Fruit fly (Drosophila melanogaster): ENCODE data around the gene CG15728.

DNA sequence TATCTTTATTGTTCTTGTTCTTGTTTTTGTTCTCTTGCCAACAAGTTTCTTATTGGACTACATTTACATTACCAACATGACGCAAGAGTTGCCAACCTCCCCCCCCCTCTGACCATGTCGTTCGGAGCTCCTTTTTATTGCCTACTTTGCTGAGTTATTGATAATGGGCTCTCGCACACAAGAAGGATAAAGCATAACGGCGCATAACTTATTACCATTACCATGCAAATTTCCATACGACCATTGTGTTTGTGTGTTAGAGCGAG, 8.0 kb downstream of the CG15728 start:
- TF ChIP-seq usp (GFP tag; optimal IDR thresholded peaks at IDR 0.05), result no peak
- no peak for TF ChIP-seq Myc (optimal IDR thresholded peaks at IDR 0.05)
- no peak for TF ChIP-seq Dfd (GFP tag; optimal IDR thresholded peaks at IDR 0.05)
- no peak for TF ChIP-seq OdsH (GFP tag; optimal IDR thresholded peaks at IDR 0.05)
- no peak for TF ChIP-seq rgr (GFP tag; optimal IDR thresholded peaks at IDR 0.05)
- TF ChIP-seq Rel (GFP tag; optimal IDR thresholded peaks at IDR 0.05), result no peak
- TF ChIP-seq Rel (tag; optimal IDR thresholded peaks at IDR 0.05), result no peak
- no peak for TF ChIP-seq Hr78 (GFP tag; optimal IDR thresholded peaks at IDR 0.05)
- no peak for TF ChIP-seq sv (GFP tag; optimal IDR thresholded peaks at IDR 0.05)
- no peak for TF ChIP-seq h (GFP tag; optimal IDR thresholded peaks at IDR 0.05)
- TF ChIP-seq pan (optimal IDR thresholded peaks at IDR 0.05), result no peak
- no peak for TF ChIP-seq CG32264 (GFP tag; optimal IDR thresholded peaks at IDR 0.05)
- no peak for TF ChIP-seq Hr83 (GFP tag; optimal IDR thresholded peaks at IDR 0.05; ENCODE audit: poor library complexity, severe bottlenecking)
- TF ChIP-seq psq (GFP tag; optimal IDR thresholded peaks at IDR 0.05), result no peak
- TF ChIP-seq Jra (GFP tag; optimal IDR thresholded peaks at IDR 0.05), result no peak
